Worm (Caenorhabditis elegans): ENCODE results near the gene pigb-1.

pigb-1 gene

DNA sequence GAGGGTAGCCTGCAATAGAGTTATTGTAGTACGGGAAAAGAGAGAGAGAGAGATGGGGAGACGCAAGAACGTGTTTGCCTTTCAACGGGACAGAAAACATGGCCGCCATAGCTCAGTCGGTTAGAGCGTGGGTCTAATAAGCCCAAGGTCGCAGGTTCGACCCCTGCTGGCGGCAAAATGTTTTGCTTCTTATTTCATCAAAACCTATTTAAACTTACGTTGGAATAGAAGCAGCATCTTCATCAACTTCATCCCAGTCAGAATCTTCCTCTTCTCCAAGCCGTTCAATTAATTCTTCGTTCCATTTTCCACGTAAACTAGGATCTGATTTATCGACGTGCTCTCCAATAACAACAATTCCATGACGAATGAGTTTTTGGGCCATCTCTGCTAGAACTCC is 39.8 kb upstream of the pigb-1 start (continued):
- TF ChIP-seq mdl-1 (tag; optimal IDR thresholded peaks at IDR 0.05): peak in 1 of 2 experiments; percentile 25
- no peak for TF ChIP-seq ceh-82 (tag; optimal IDR thresholded peaks at IDR 0.05)
- TF ChIP-seq egl-43 (GFP tag; IDR thresholded peaks at IDR 0.05): peak; percentile 94
- TF ChIP-seq ceh-62 (tag; optimal IDR thresholded peaks at IDR 0.05): no peak
- TF ChIP-seq nhr-42 (GFP tag; IDR thresholded peaks at IDR 0.05): peak; percentile 87
- TF ChIP-seq tra-1 (GFP tag; IDR thresholded peaks at IDR 0.05): peak; percentile 82
- TF ChIP-seq duxl-1 (tag; optimal IDR thresholded peaks at IDR 0.05; ENCODE audit: poor library complexity): peak; percentile 78
- TF ChIP-seq ZK337.2 (GFP tag; IDR thresholded peaks at IDR 0.05): no peak
- no peak for TF ChIP-seq ceh-32 (tag; optimal IDR thresholded peaks at IDR 0.05; ENCODE audit: poor library complexity)
- peak; percentile 83 for TF ChIP-seq dmd-8 (GFP tag; IDR thresholded peaks at IDR 0.05)
- no peak for TF ChIP-seq skn-1 (tag; optimal IDR thresholded peaks at IDR 0.05)
- TF ChIP-seq nhr-10 (tag; optimal IDR thresholded peaks at IDR 0.05): no peak
- peak; percentile 60 for TF ChIP-seq lin-13 (GFP tag; optimal IDR thresholded peaks at IDR 0.05)
- TF ChIP-seq F44E2.7 (GFP tag; IDR thresholded peaks at IDR 0.05): 0 out of 2 replicates have a peak, but pooled peaks have one; percentile 50
- peak; percentile 78 for TF ChIP-seq D1046.2 (GFP tag; IDR thresholded peaks at IDR 0.05)
- 0 out of 2 replicates have a peak, but pooled peaks have one; percentile 21 for TF ChIP-seq daf-8 (GFP tag; IDR thresholded peaks at IDR 0.05)
- TF ChIP-seq nhr-25 (tag; optimal IDR thresholded peaks at IDR 0.05; ENCODE audit: borderline replicate concordance, insufficient read depth): peak; percentile 70
- no peak for TF ChIP-seq ama-1 (optimal IDR thresholded peaks at IDR 0.05)
- TF ChIP-seq zip-11 (GFP tag; IDR thresholded peaks at IDR 0.05): peak; percentile 69; the same call in 1 of the 2 replicates
- TF ChIP-seq mxl-2 (GFP tag; conservative IDR thresholded peaks at IDR 0.05): 0 out of 2 replicates have a peak, but pooled peaks have one; percentile 31
- TF ChIP-seq dpl-1 (GFP tag; optimal IDR thresholded peaks at IDR 0.05): peak; percentile 45
- TF ChIP-seq dmd-6 (GFP tag; IDR thresholded peaks at IDR 0.05): peak; percentile 68
- peak; percentile 98 for TF ChIP-seq aha-1 (tag)
- TF ChIP-seq gei-8 (GFP tag; optimal IDR thresholded peaks at IDR 0.05): peak; percentile 68
- no peak for TF ChIP-seq cey-2 (tag; optimal IDR thresholded peaks at IDR 0.05; ENCODE audit: borderline replicate concordance, insufficient read depth)
- TF ChIP-seq hif-1 (tag; optimal IDR thresholded peaks at IDR 0.05): peak; percentile 17 to 59
- TF ChIP-seq lin-38 (GFP tag; IDR thresholded peaks at IDR 0.05): peak; percentile 84
- TF ChIP-seq lim-7 (GFP tag; IDR thresholded peaks at IDR 0.05): peak; percentile 94
- peak; percentile 55 for TF ChIP-seq hlh-11 (tag; optimal IDR thresholded peaks at IDR 0.05)
- TF ChIP-seq nhr-41 (GFP tag; IDR thresholded peaks at IDR 0.05): peak; percentile 81
- TF ChIP-seq ctbp-1 (GFP tag; IDR thresholded peaks at IDR 0.05): 0 out of 2 replicates have a peak, but pooled peaks have one; percentile 41
- TF ChIP-seq pqm-1 (tag; optimal IDR thresholded peaks at IDR 0.05): no peak
- TF ChIP-seq R02D3.7 (tag; optimal IDR thresholded peaks at IDR 0.05): no peak
- peak; percentile 81; the same call in 1 of the 2 replicates for TF ChIP-seq Y75B8A.6 (GFP tag; IDR thresholded peaks at IDR 0.05)
- no peak for TF ChIP-seq fkh-10 (GFP tag; optimal IDR thresholded peaks at IDR 0.05)
- TF ChIP-seq unc-39 (tag; optimal IDR thresholded peaks at IDR 0.05): no peak
- TF ChIP-seq set-16 (GFP tag; IDR thresholded peaks at IDR 0.05): peak; percentile 48; the same call in 1 of the 2 replicates
- peak; percentile 19 for TF ChIP-seq zfp-2 (tag; optimal IDR thresholded peaks at IDR 0.05)
- no peak for TF ChIP-seq attf-4 (tag; optimal IDR thresholded peaks at IDR 0.05)
- TF ChIP-seq fos-1 (tag; optimal IDR thresholded peaks at IDR 0.05): no peak
- peak; percentile 75; the same call in 1 of the 2 replicates for TF ChIP-seq daf-19 (GFP tag; conservative IDR thresholded peaks at IDR 0.05)
- TF ChIP-seq rbr-2 (tag; optimal IDR thresholded peaks at IDR 0.05): peak; percentile 46
- TF ChIP-seq mxl-3 (GFP tag; optimal IDR thresholded peaks at IDR 0.05): peak; percentile 59
- peak; percentile 78 for TF ChIP-seq dmd-9 (GFP tag; IDR thresholded peaks at IDR 0.05)
- TF ChIP-seq saeg-2 (GFP tag; IDR thresholded peaks at IDR 0.05): 0 out of 2 replicates have a peak, but pooled peaks have one; percentile 48
- TF ChIP-seq ZK546.5 (tag; optimal IDR thresholded peaks at IDR 0.05): no peak
- TF ChIP-seq ces-1 (GFP tag; optimal IDR thresholded peaks at IDR 0.05): no peak
- TF ChIP-seq F10B5.3 (tag; optimal IDR thresholded peaks at IDR 0.05): peak; percentile 25
- peak; percentile 82 for TF ChIP-seq sdz-12 (GFP tag; optimal IDR thresholded peaks at IDR 0.05)
- TF ChIP-seq unc-130 (GFP tag; optimal IDR thresholded peaks at IDR 0.05): peak; percentile 72
- TF ChIP-seq dve-1 (tag; optimal IDR thresholded peaks at IDR 0.05; ENCODE audit: insufficient read depth): peak; percentile 26
